Worm (Caenorhabditis elegans) whole organism, young adult: ENCODE measurements around the gene M03D4.4.

Source experiments
- F37B4.10 ChIP-seq: fragments of 200-800 bp; sonication (Bioruptor generic); IDR thresholded peaks from 2 replicates; pipeline ENCODE4 v1.3.6; 2022; ENCODE audit warnings: missing genetic modification characterization, missing compliant biosample characterization
- pha-4 ChIP-seq: fragments of 150-350 bp; sonication (generic microtip); optimal IDR thresholded peaks from 2 replicates; lab custom pipeline; 2014; ENCODE audit warnings: missing biosample characterization, missing genetic modification reagents, missing genetic modification characterization
- repo-1 ChIP-seq: sonication (generic microtip); optimal IDR thresholded peaks from 2 replicates; lab custom pipeline; 2017; ENCODE audit warnings: mild to moderate bottlenecking, missing genetic modification characterization, missing compliant biosample characterization
- rpc-1 ChIP-seq, 2 experiments: fragments of 150-350 bp in 1 of 2; sonication (generic microtip) in 1 of 2; optimal IDR thresholded peaks; 2 replicates each; lab custom pipeline; 2014 to 2018; ENCODE audit warnings: missing biosample characterization in 1 of 2, missing genetic modification characterization in 1 of 2, missing genetic modification reagents in 1 of 2, missing genotype in 1 of 2
- snpc-4 ChIP-seq, 5 experiments: fragments of 150-350 bp in 1 of 5; sonication (generic microtip) in 4 of 5; optimal IDR thresholded peaks; 2 replicates each; lab custom pipeline; 2014 to 2018; ENCODE audit warnings: missing genetic modification characterization in 5 of 5, missing biosample characterization in 3 of 5, antibody characterized with exemption in 2 of 5, mild to moderate bottlenecking in 2 of 5, missing compliant biosample characterization in 2 of 5, missing genotype in 2 of 5, moderate library complexity in 2 of 5, missing genetic modification reagents in 1 of 5
- unc-62 ChIP-seq: fragments of 150-350 bp; optimal IDR thresholded peaks from 2 replicates; lab custom pipeline; 2014; ENCODE audit warnings: missing biosample characterization, missing genetic modification reagents, missing genetic modification characterization
- ztf-3 ChIP-seq: fragments of 200-800 bp; sonication (Bioruptor generic); optimal IDR thresholded peaks from 2 replicates; lab custom pipeline; 2018; ENCODE audit warnings: mild to moderate bottlenecking, missing genetic modification characterization, missing compliant biosample characterization

- no peak for TF ChIP-seq snpc-4 (GFP tag; optimal IDR thresholded peaks at IDR 0.05; lab: Kevin White, UChicago)
- no peak for TF ChIP-seq snpc-4 (tag; optimal IDR thresholded peaks at IDR 0.05; lab: Kevin White, UChicago)
- TF ChIP-seq ztf-3 (GFP tag; lab: Kevin White, UChicago) = no peak
- no peak for TF ChIP-seq repo-1 (tag; lab: Kevin White, UChicago)
- no peak for TF ChIP-seq F37B4.10 (GFP tag; lab: Robert Waterston, UW)
- TF ChIP-seq unc-62 (GFP tag; lab: Kevin White, UChicago) = no peak
- TF ChIP-seq pha-4 (tag; lab: Kevin White, UChicago) = no peak
- no peak for TF ChIP-seq rpc-1 (optimal IDR thresholded peaks at IDR 0.05; lab: Kevin White, UChicago)
- TF ChIP-seq rpc-1 (tag; optimal IDR thresholded peaks at IDR 0.05; lab: Kevin White, UChicago) = no peak
Measured at ce11 chrIV:6165787-6166186, 38.7 kb upstream of the M03D4.4 start.
